Fruit fly (Drosophila melanogaster): ENCODE results near the gene CG13131.

DNA sequence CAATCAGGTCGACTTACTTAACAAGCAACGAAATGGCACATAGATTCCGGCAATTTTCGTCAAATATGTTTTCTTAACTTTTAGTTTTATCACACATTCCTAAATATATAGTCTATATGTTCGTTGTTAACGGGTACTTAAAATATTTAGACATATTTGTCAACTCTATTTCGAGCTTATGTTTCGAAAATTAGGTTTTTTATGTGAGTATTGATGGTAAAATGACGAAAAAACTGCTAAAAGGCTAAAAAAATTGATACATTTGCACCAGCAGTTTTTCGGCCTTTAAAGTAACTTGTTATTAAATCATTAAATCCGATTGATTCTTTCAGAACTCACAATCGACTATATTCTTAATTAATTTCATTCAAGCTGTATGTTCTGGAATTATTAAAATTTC is at the start of gene CG13131:
- TF ChIP-seq pan (optimal IDR thresholded peaks at IDR 0.05): no peak
- TF ChIP-seq CG8478 (optimal IDR thresholded peaks at IDR 0.05): no peak
- no peak for TF ChIP-seq psq (optimal IDR thresholded peaks at IDR 0.05)
- TF ChIP-seq usp (GFP tag; optimal IDR thresholded peaks at IDR 0.05): no peak
- TF ChIP-seq Dll (optimal IDR thresholded peaks at IDR 0.05): no peak
- TF ChIP-seq EcR (GFP tag; optimal IDR thresholded peaks at IDR 0.05): no peak
